Worm (Caenorhabditis elegans) whole organism, L1 larva: ENCODE results near the gene K12B6.4.

Source experiments
- aha-1 ChIP-seq: fragments of 150-350 bp; optimal IDR thresholded peaks from 2 replicates; lab custom pipeline; 2014; ENCODE audit warnings: missing biosample characterization, missing genetic modification characterization
- ama-1 ChIP-seq: fragments of 150-350 bp; optimal IDR thresholded peaks from 2 replicates; lab custom pipeline; 2014
- ceh-63 ChIP-seq: fragments of 200-800 bp; sonication (Bioruptor generic); optimal IDR thresholded peaks from 2 replicates; lab custom pipeline; 2018; ENCODE audit warnings: mild to moderate bottlenecking, missing genetic modification characterization, missing compliant biosample characterization
- dpl-1 ChIP-seq, 3 experiments: fragments of 150-350 bp in 2 of 3; sonication (generic microtip) in 1 of 3; optimal IDR thresholded peaks; 2 replicates each; lab custom pipeline; 2014 to 2017; ENCODE audit warnings: missing biosample characterization in 3 of 3, missing genetic modification characterization in 3 of 3, missing genetic modification reagents in 3 of 3
- egl-27 ChIP-seq, 2 experiments: fragments of 150-350 bp in 1 of 2; sonication (generic microtip); optimal IDR thresholded peaks; 3 replicates each; lab custom pipeline; 2017 to 2018; ENCODE audit warnings: missing biosample characterization in 2 of 2, missing genetic modification characterization in 2 of 2, missing genetic modification reagents in 2 of 2
- elt-3 ChIP-seq, 6 experiments: fragments of 150-350 bp in 1 of 6; sonication (generic microtip); optimal IDR thresholded peaks; 2 replicates each; lab custom pipeline; 2017 to 2018; ENCODE audit warnings: missing biosample characterization in 6 of 6, missing genetic modification characterization in 6 of 6, inconsistent platforms in 1 of 6
- lin-39 ChIP-seq: fragments of 150-350 bp; optimal IDR thresholded peaks from 2 replicates; lab custom pipeline; 2014; ENCODE audit warnings: missing biosample characterization, missing genetic modification reagents, missing genetic modification characterization
- nhr-237 ChIP-seq: fragments of 150-350 bp; optimal IDR thresholded peaks from 2 replicates; lab custom pipeline; 2014; ENCODE audit warnings: missing biosample characterization, missing genetic modification characterization
- nhr-76 ChIP-seq: sonication (generic microtip); optimal IDR thresholded peaks from 2 replicates; lab custom pipeline; 2017; ENCODE audit warnings: missing biosample characterization, missing genetic modification characterization
- unc-98 ChIP-seq: fragments of 200-800 bp; sonication (Bioruptor generic); IDR thresholded peaks from 2 replicates; pipeline ENCODE4 v1.3.6; 2022; ENCODE audit warnings: missing genetic modification characterization, missing compliant biosample characterization

- no peak for TF ChIP-seq elt-3 (tag; optimal IDR thresholded peaks at IDR 0.05; lab: Kevin White, UChicago)
- TF ChIP-seq egl-27 (tag; optimal IDR thresholded peaks at IDR 0.05; lab: Kevin White, UChicago), result no peak
- no peak for TF ChIP-seq unc-98
- TF ChIP-seq dpl-1 (GFP tag; optimal IDR thresholded peaks at IDR 0.05; lab: Kevin White, UChicago), result no peak
- TF ChIP-seq ama-1 (lab: Kevin White, UChicago), result no peak
- no peak for TF ChIP-seq nhr-237 (tag; lab: Kevin White, UChicago)
- no peak for TF ChIP-seq lin-39 (tag; lab: Kevin White, UChicago)
- TF ChIP-seq nhr-76, result no peak
- TF ChIP-seq aha-1 (tag; lab: Kevin White, UChicago), result no peak
- TF ChIP-seq ceh-63 (GFP tag; lab: Kevin White, UChicago), result no peak
Observed at ce11 chrV:6301046-6301445, 20.0 kb upstream of the K12B6.4 start.
